Fruit fly (Drosophila melanogaster) whole organism: ENCODE data around the gene CkIIalpha-i1.

ENCODE experiments used
- Dll ChIP-seq: fragments of >200 bp; optimal IDR thresholded peaks from 2 replicates; lab custom pipeline; 2017
- pan ChIP-seq: fragments of >200 bp; optimal IDR thresholded peaks from 2 replicates; lab custom pipeline; 2017

- TF ChIP-seq Dll (lab: Kevin White, UChicago), result no peak
- TF ChIP-seq pan (lab: Kevin White, UChicago), result no peak
These were observed 44.5 kb upstream of the CkIIalpha-i1 start for dm6 chr3L:15772239-15772638.
